Fruit fly (Drosophila melanogaster) whole organism, embryonic: ENCODE data around the gene Glut4EF.
A peak's percentile ranks its signal among the peaks of the same experiment; 100 is the strongest.

ENCODE experiments used
- Abd-B ChIP-seq: fragments of 200-800 bp; sonication (Bioruptor generic); optimal IDR thresholded peaks from 2 replicates; lab custom pipeline; 2018; ENCODE audit warnings: missing biosample characterization, mild to moderate bottlenecking, missing genetic modification characterization, moderate library complexity
- Ada2b ChIP-seq: fragments of 200-800 bp; sonication (Bioruptor generic); IDR thresholded peaks from 2 replicates; pipeline ENCODE4 v1.3.6; 2022; ENCODE audit warnings: missing biosample characterization, missing genetic modification characterization
- CG10462 ChIP-seq: fragments of 200-800 bp; sonication (Bioruptor generic); optimal IDR thresholded peaks from 2 replicates; lab custom pipeline; 2016; ENCODE audit warnings: missing biosample characterization, missing genetic modification characterization
- CG11085 ChIP-seq: fragments of 200-800 bp; sonication (Bioruptor generic); IDR thresholded peaks from 2 replicates; pipeline ENCODE4 v1.3.6; 2022; ENCODE audit warnings: missing biosample characterization, missing genetic modification characterization
- CG12071 ChIP-seq: fragments of 200-800 bp; sonication (Bioruptor generic); optimal IDR thresholded peaks from 3 replicates; lab custom pipeline; 2018; ENCODE audit warnings: missing biosample characterization, mild to moderate bottlenecking, missing genetic modification characterization
- CG12744 ChIP-seq: fragments of 200-800 bp; sonication (Bioruptor generic); optimal IDR thresholded peaks from 2 replicates; lab custom pipeline; 2016; ENCODE audit warnings: missing biosample characterization, missing genetic modification characterization
- CG13624 ChIP-seq: fragments of 200-800 bp; sonication (Bioruptor generic); optimal IDR thresholded peaks from 2 replicates; lab custom pipeline; 2016; ENCODE audit warnings: missing biosample characterization, missing genetic modification characterization
- CG14050 ChIP-seq: fragments of 200-800 bp; sonication (Bioruptor generic); IDR thresholded peaks from 3 replicates; pipeline ENCODE4 v1.3.6; 2022; ENCODE audit warnings: missing biosample characterization, missing genetic modification characterization
- CG14710 ChIP-seq: fragments of 200-800 bp; sonication (Bioruptor generic); optimal IDR thresholded peaks from 3 replicates; lab custom pipeline; 2019; ENCODE audit warnings: missing biosample characterization, mild to moderate bottlenecking, missing genetic modification characterization, moderate library complexity
- CG15514 ChIP-seq: fragments of 200-800 bp; sonication (Bioruptor generic); optimal IDR thresholded peaks from 3 replicates; lab custom pipeline; 2017; ENCODE audit warnings: missing biosample characterization, missing genetic modification characterization, mild to moderate bottlenecking, moderate library complexity, missing genetic modification reagents
- CG18262 ChIP-seq: fragments of 200-800 bp; optimal IDR thresholded peaks from 3 replicates; lab custom pipeline; 2019; ENCODE audit warnings: missing biosample characterization, mild to moderate bottlenecking, missing genetic modification characterization, moderate library complexity
- CG2116 ChIP-seq: fragments of 200-800 bp; sonication (Bioruptor generic); optimal IDR thresholded peaks from 3 replicates; lab custom pipeline; 2018; ENCODE audit warnings: missing biosample characterization, mild to moderate bottlenecking, missing genetic modification characterization
- CG4282 ChIP-seq: fragments of 200-800 bp; sonication (Bioruptor generic); optimal IDR thresholded peaks from 2 replicates; lab custom pipeline; 2016; ENCODE audit warnings: missing biosample characterization, missing genetic modification characterization
- CG4424 ChIP-seq: fragments of 200-800 bp; sonication (Bioruptor generic); optimal IDR thresholded peaks from 3 replicates; lab custom pipeline; 2016; ENCODE audit warnings: missing biosample characterization, missing genetic modification characterization
- CG6175 ChIP-seq: fragments of 200-800 bp; sonication (Bioruptor generic); IDR thresholded peaks from 3 replicates; pipeline ENCODE4 v1.3.6; 2022; ENCODE audit warnings: missing biosample characterization, missing genetic modification characterization
- CG7271 ChIP-seq: fragments of 200-800 bp; sonication (Bioruptor generic); optimal IDR thresholded peaks from 2 replicates; lab custom pipeline; 2018; ENCODE audit warnings: missing biosample characterization, mild to moderate bottlenecking, missing genetic modification characterization, moderate library complexity
- CG7372 ChIP-seq: fragments of 200-800 bp; sonication (Bioruptor generic); IDR thresholded peaks from 2 replicates; pipeline ENCODE4 v1.3.6; 2022; ENCODE audit warnings: missing biosample characterization, missing genetic modification characterization
- CG7745 ChIP-seq: fragments of 200-800 bp; sonication (Bioruptor generic); optimal IDR thresholded peaks from 2 replicates; lab custom pipeline; 2018; ENCODE audit warnings: missing biosample characterization, mild to moderate bottlenecking, missing genetic modification characterization, moderate library complexity
- CG8944 ChIP-seq: fragments of 200-800 bp; sonication (Bioruptor generic); optimal IDR thresholded peaks from 3 replicates; lab custom pipeline; 2016; ENCODE audit warnings: missing biosample characterization, missing genetic modification characterization
- CkIIα-i1 ChIP-seq: fragments of 200-800 bp; sonication (Bioruptor generic); IDR thresholded peaks from 2 replicates; pipeline ENCODE4 v1.3.6; 2022; ENCODE audit warnings: missing biosample characterization, missing genetic modification characterization
- CoRest ChIP-seq: fragments of 200-800 bp; sonication (Bioruptor generic); optimal IDR thresholded peaks from 3 replicates; lab custom pipeline; 2018; ENCODE audit warnings: missing biosample characterization, mild to moderate bottlenecking, missing genetic modification characterization, moderate library complexity
- D19A ChIP-seq: fragments of 200-800 bp; optimal IDR thresholded peaks from 3 replicates; lab custom pipeline; 2019; ENCODE audit warnings: missing biosample characterization, mild to moderate bottlenecking, missing genetic modification characterization, moderate library complexity
- Dref ChIP-seq: fragments of 200-800 bp; sonication (Bioruptor generic); IDR thresholded peaks from 2 replicates; pipeline ENCODE4 v1.3.6; 2022; ENCODE audit warnings: missing biosample characterization, missing genetic modification characterization
- Eip74EF ChIP-seq, 2 experiments: fragments of 200-800 bp in 1 of 2; fragments of >200 bp in 1 of 2; sonication (Bioruptor generic) in 1 of 2; optimal IDR thresholded peaks; 2 replicates each; lab custom pipeline; 2017 to 2019; ENCODE audit warnings: missing biosample characterization in 2 of 2, missing genetic modification characterization in 2 of 2, mild to moderate bottlenecking in 1 of 2, moderate library complexity in 1 of 2
- HHEX ChIP-seq: fragments of 200-800 bp; sonication (Bioruptor generic); optimal IDR thresholded peaks from 3 replicates; lab custom pipeline; 2017; ENCODE audit warnings: missing biosample characterization, mild to moderate bottlenecking, missing genetic modification characterization, missing genetic modification reagents
- Hr51 ChIP-seq, 2 experiments: fragments of 200-800 bp; sonication (Bioruptor generic); optimal IDR thresholded peaks; 2 replicates in 1 of 2; 3 replicates in 1 of 2; lab custom pipeline; 2016 to 2018; ENCODE audit warnings: missing biosample characterization in 2 of 2, missing genetic modification characterization in 2 of 2, mild to moderate bottlenecking in 1 of 2, moderate library complexity in 1 of 2
- Med ChIP-seq: fragments of 200-800 bp; sonication (Bioruptor generic); peaks from one replicate; lab custom pipeline; 2016; ENCODE audit warnings: missing biosample characterization, missing genetic modification characterization, mild to moderate bottlenecking, inconsistent platforms, moderate library complexity
- Mrtf ChIP-seq: fragments of 200-800 bp; sonication (Bioruptor generic); IDR thresholded peaks from 3 replicates; pipeline ENCODE4 v1.3.6; 2022; ENCODE audit warnings: missing biosample characterization, missing genetic modification characterization
- NK7.1 ChIP-seq: fragments of 200-800 bp; sonication (Bioruptor generic); optimal IDR thresholded peaks from 3 replicates; lab custom pipeline; 2016; ENCODE audit warnings: missing biosample characterization, missing genetic modification characterization
- Oaz ChIP-seq: fragments of 200-800 bp; sonication (Bioruptor generic); IDR thresholded peaks from 2 replicates; pipeline ENCODE4 v1.3.6; 2022; ENCODE audit warnings: missing biosample characterization, missing genetic modification characterization
- Sry-δ ChIP-seq: fragments of 200-800 bp; sonication (Bioruptor generic); optimal IDR thresholded peaks from 2 replicates; lab custom pipeline; 2016; ENCODE audit warnings: missing biosample characterization, missing genetic modification characterization
- Vsx1 ChIP-seq: fragments of 200-800 bp; sonication (Bioruptor generic); optimal IDR thresholded peaks from 2 replicates; lab custom pipeline; 2017; ENCODE audit warnings: missing biosample characterization, mild to moderate bottlenecking, missing genetic modification characterization, missing genetic modification reagents
- bowl ChIP-seq: fragments of 200-800 bp; sonication (Bioruptor generic); IDR thresholded peaks from 2 replicates; pipeline ENCODE4 v1.3.6; 2022; ENCODE audit warnings: missing biosample characterization, missing genetic modification characterization
- br ChIP-seq: fragments of >200 bp; optimal IDR thresholded peaks from 2 replicates; lab custom pipeline; 2017
- cato ChIP-seq: fragments of 200-800 bp; sonication (Bioruptor generic); optimal IDR thresholded peaks from 2 replicates; lab custom pipeline; 2016; ENCODE audit warnings: missing biosample characterization, missing genetic modification characterization, borderline replicate concordance
- crol ChIP-seq: fragments of 200-800 bp; sonication (Bioruptor generic); IDR thresholded peaks from 2 replicates; pipeline ENCODE4 v1.3.6; 2022; ENCODE audit warnings: missing biosample characterization, missing genetic modification characterization
- dysf ChIP-seq: fragments of 200-800 bp; sonication (Bioruptor generic); IDR thresholded peaks from 3 replicates; pipeline ENCODE4 v1.3.6; 2022; ENCODE audit warnings: missing biosample characterization, missing genetic modification characterization
- en ChIP-seq: fragments of 200-800 bp; sonication (Bioruptor generic); optimal IDR thresholded peaks from 2 replicates; lab custom pipeline; 2016; ENCODE audit warnings: missing biosample characterization, missing genetic modification characterization
- eve ChIP-seq, 2 experiments: fragments of >200 bp; optimal IDR thresholded peaks; 2 replicates each; lab custom pipeline; 2017; ENCODE audit warnings: missing biosample characterization in 2 of 2, missing genetic modification characterization in 2 of 2
- ewg ChIP-seq: fragments of 200-800 bp; sonication (Bioruptor generic); optimal IDR thresholded peaks from 3 replicates; lab custom pipeline; 2017; ENCODE audit warnings: mild to moderate bottlenecking, missing biosample characterization, missing genetic modification reagents, missing genetic modification characterization
- ftz-f1 ChIP-seq: fragments of 200-800 bp; sonication (Bioruptor generic); optimal IDR thresholded peaks from 2 replicates; lab custom pipeline; 2016; ENCODE audit warnings: missing biosample characterization, missing genetic modification characterization
- gcm ChIP-seq: fragments of 200-800 bp; sonication (Bioruptor generic); optimal IDR thresholded peaks from 2 replicates; lab custom pipeline; 2019; ENCODE audit warnings: missing biosample characterization, mild to moderate bottlenecking, missing genetic modification characterization, moderate library complexity
- jumu ChIP-seq: fragments of 200-800 bp; sonication (Bioruptor generic); optimal IDR thresholded peaks from 3 replicates; lab custom pipeline; 2016; ENCODE audit warnings: missing biosample characterization, missing genetic modification characterization
- klu ChIP-seq: fragments of 200-800 bp; sonication (Bioruptor generic); IDR thresholded peaks from 2 replicates; pipeline ENCODE4 v1.3.6; 2022; ENCODE audit warnings: missing biosample characterization, missing genetic modification characterization
- maf-S ChIP-seq: fragments of 200-800 bp; sonication (Bioruptor generic); optimal IDR thresholded peaks from 2 replicates; lab custom pipeline; 2016; ENCODE audit warnings: missing biosample characterization, missing genetic modification characterization
- pzg ChIP-seq: fragments of 200-800 bp; sonication (Bioruptor generic); optimal IDR thresholded peaks from 3 replicates; lab custom pipeline; 2018; ENCODE audit warnings: missing biosample characterization, mild to moderate bottlenecking, missing genetic modification characterization, moderate library complexity
- ro ChIP-seq: fragments of 200-800 bp; sonication (Bioruptor generic); IDR thresholded peaks from 2 replicates; pipeline ENCODE4 v1.3.6; 2022; ENCODE audit warnings: missing biosample characterization, missing genetic modification characterization
- slp2 ChIP-seq: fragments of 200-800 bp; sonication (Bioruptor generic); optimal IDR thresholded peaks from 2 replicates; lab custom pipeline; 2016; ENCODE audit warnings: missing biosample characterization, missing genetic modification characterization
- trem ChIP-seq: fragments of 200-800 bp; optimal IDR thresholded peaks from 3 replicates; lab custom pipeline; 2019; ENCODE audit warnings: missing biosample characterization, mild to moderate bottlenecking, missing genetic modification characterization, moderate library complexity
- tx ChIP-seq: fragments of 200-800 bp; sonication (Bioruptor generic); optimal IDR thresholded peaks from 2 replicates; lab custom pipeline; 2016; ENCODE audit warnings: missing biosample characterization, missing genetic modification characterization
- usp ChIP-seq: fragments of >200 bp; optimal IDR thresholded peaks from 2 replicates; lab custom pipeline; 2017; ENCODE audit warnings: missing biosample characterization, missing genetic modification characterization

Gene Glut4EF

DNA sequence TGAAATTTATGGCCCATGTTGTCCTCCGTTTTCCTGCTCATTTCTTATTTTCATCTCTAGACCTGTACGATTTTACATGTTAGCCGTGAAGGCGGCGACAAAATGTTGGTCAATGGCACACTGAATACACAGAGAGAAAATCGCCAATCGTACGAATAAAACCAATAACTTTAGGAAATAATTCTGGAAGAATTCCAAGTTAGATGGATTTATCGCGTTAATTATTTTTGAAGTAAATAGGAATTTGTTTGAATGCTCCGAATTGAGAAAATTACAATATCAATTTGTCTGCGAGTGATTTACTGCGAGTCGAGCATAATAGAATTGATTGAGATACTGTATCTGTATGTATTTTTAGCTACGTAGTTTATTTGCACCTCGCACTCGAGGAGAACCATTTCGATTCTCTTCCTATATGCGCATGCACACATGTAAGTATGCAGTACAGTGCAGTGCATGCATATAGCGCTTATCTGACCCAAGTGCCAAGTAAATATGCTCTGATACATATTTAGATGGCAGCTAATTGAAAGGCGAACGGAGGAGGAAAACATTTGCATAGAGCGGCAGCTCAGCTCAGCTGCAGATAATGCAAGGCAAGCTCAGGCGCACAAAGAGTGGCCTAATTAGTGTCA is 14.3 kb downstream of the Glut4EF start (continued):
- TF ChIP-seq CG12071 (peak; percentile 19), gcm (no peak), Oaz (GFP tag; lab: Robert Waterston, UW) (no peak), CG15514 (no peak), ftz-f1 (GFP tag; lab: Kevin White, UChicago) (no peak), CG14710 (tag; lab: Kevin White, UChicago) (peak; percentile 9), jumu (GFP tag; lab: Kevin White, UChicago) (no peak), usp (GFP tag; lab: Kevin White, UChicago) (no peak), Vsx1 (no peak), CG13624 (GFP tag; lab: Kevin White, UChicago) (peak; percentile 12), Sry-δ (GFP tag; lab: Kevin White, UChicago) (no peak), Mrtf (GFP tag; lab: Robert Waterston, UW) (no peak), CG11085 (GFP tag; lab: Robert Waterston, UW) (no peak), Med (GFP tag; lab: Kevin White, UChicago) (peak; percentile 70), en (GFP tag; lab: Kevin White, UChicago) (peak; percentile 21), CG14050 (no peak), bowl (no peak), Hr51 (GFP tag; optimal IDR thresholded peaks at IDR 0.05; lab: Kevin White, UChicago) (peak in 1 of 2 experiments; percentile 66), HHEX (GFP tag; lab: Kevin White, UChicago) (no peak), crol (GFP tag; lab: Robert Waterston, UW) (no peak), CG10462 (GFP tag; lab: Kevin White, UChicago) (no peak), klu (no peak), dysf (GFP tag; lab: Robert Waterston, UW) (peak; percentile 37; the same call in 1 of the 3 replicates), CG12744 (GFP tag; lab: Kevin White, UChicago) (no peak), slp2 (GFP tag; lab: Kevin White, UChicago) (no peak), NK7.1 (no peak), CG7745 (tag; lab: Kevin White, UChicago) (no peak), CoRest (tag; lab: Kevin White, UChicago) (peak; percentile 34), CG4282 (GFP tag; lab: Kevin White, UChicago) (no peak), eve (GFP tag; optimal IDR thresholded peaks at IDR 0.05; lab: Kevin White, UChicago) (peak in 1 of 2 experiments; percentile 63), CG2116 (GFP tag; lab: Kevin White, UChicago) (no peak), tx (GFP tag; lab: Kevin White, UChicago) (no peak), CG7271 (tag; lab: Kevin White, UChicago) (no peak), CG7372 (GFP tag; lab: Robert Waterston, UW) (no peak), CG4424 (GFP tag; lab: Kevin White, UChicago) (peak; percentile 9), CkIIα-i1 (no peak), br (no peak), pzg (GFP tag; lab: Kevin White, UChicago) (no peak), CG6175 (GFP tag; lab: Robert Waterston, UW) (no peak), D19A (peak; percentile 28), cato (no peak), CG8944 (GFP tag; lab: Kevin White, UChicago) (no peak), ewg (no peak), CG18262 (tag; lab: Kevin White, UChicago) (peak; percentile 23), Dref (GFP tag; lab: Robert Waterston, UW) (no peak), Ada2b (GFP tag; lab: Robert Waterston, UW) (peak; percentile 20; the same call in 1 of the 2 replicates), trem (tag; lab: Kevin White, UChicago) (peak; percentile 9), maf-S (no peak), Abd-B (no peak), ro (GFP tag; lab: Robert Waterston, UW) (no peak), Eip74EF (GFP tag; optimal IDR thresholded peaks at IDR 0.05; lab: Kevin White, UChicago) (peak in 1 of 2 experiments; percentile 86)
